Worm (Caenorhabditis elegans) whole organism, late embryonic: ENCODE data around the gene F59E12.9.

Experiments used
- elt-2 ChIP-seq: sonication (generic microtip); optimal IDR thresholded peaks from 2 replicates; lab custom pipeline; 2016; ENCODE audit warnings: missing genetic modification reagents, missing genetic modification characterization, missing compliant biosample characterization
- eyg-1 ChIP-seq: sonication (generic microtip); optimal IDR thresholded peaks from 2 replicates; lab custom pipeline; 2016; ENCODE audit warnings: missing genotype, missing genetic modification characterization, missing compliant biosample characterization
- npax-4 ChIP-seq: sonication (generic microtip); optimal IDR thresholded peaks from 2 replicates; lab custom pipeline; 2016; ENCODE audit warnings: missing genetic modification characterization, missing compliant biosample characterization

DNA sequence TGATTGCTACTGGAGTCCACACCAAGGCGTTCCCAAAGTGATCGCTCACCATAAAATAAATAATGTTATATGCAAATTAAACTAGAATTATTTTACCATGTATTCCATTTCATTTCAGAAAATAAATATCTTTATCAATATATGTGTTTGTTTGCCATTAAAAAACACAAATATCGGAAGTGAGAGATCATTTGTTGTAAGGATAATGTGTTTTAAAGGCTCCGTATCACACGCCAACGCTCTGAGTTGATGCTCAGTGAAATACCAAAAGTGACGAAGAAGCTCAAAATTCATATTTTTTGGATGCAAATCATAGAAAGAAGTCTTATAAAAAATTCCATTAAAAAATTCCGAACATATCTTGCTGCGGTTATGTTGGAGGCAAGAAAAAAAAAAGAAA is 49.4 kb upstream of the F59E12.9 start:
- TF ChIP-seq npax-4 (no peak), elt-2 (no peak), eyg-1 (no peak)
